Worm (Caenorhabditis elegans): ENCODE measurements around the gene F38A5.22.

- TF ChIP-seq blmp-1 (tag; optimal IDR thresholded peaks at IDR 0.05) (no peak), drap-1 (GFP tag; optimal IDR thresholded peaks at IDR 0.05) (no peak), nhr-237 (tag; optimal IDR thresholded peaks at IDR 0.05) (no peak)
Observed at ce11 chrIV:6582604-6583003, 13.1 kb downstream of the F38A5.22 start, which contains the start of gene odr-8.
